Fruit fly (Drosophila melanogaster) whole organism, embryonic: ENCODE data around the gene v.
A peak's percentile ranks its signal among the peaks of the same experiment; 100 is the strongest.

Source experiments
- Abd-B ChIP-seq: fragments of 200-800 bp; sonication (Bioruptor generic); optimal IDR thresholded peaks from 2 replicates; lab custom pipeline; 2018; ENCODE audit warnings: missing biosample characterization, mild to moderate bottlenecking, missing genetic modification characterization, moderate library complexity
- Antp ChIP-seq: fragments of 200-800 bp; sonication (Bioruptor generic); optimal IDR thresholded peaks from 3 replicates; lab custom pipeline; 2016; ENCODE audit warnings: missing biosample characterization, missing genetic modification characterization
- Awh ChIP-seq: fragments of 200-800 bp; sonication (Bioruptor generic); IDR thresholded peaks from 2 replicates; pipeline ENCODE4, ENCODE4 v1.3.6; 2022; ENCODE audit warnings: missing biosample characterization, missing genetic modification characterization
- B-H1 ChIP-seq: fragments of 200-800 bp; sonication (Bioruptor generic); IDR thresholded peaks from 3 replicates; pipeline ENCODE4 v1.3.6; 2022; ENCODE audit warnings: missing biosample characterization, missing genetic modification characterization
- BtbVII ChIP-seq: fragments of 200-800 bp; sonication (Bioruptor generic); optimal IDR thresholded peaks from 3 replicates; lab custom pipeline; 2017; ENCODE audit warnings: missing biosample characterization, mild to moderate bottlenecking, missing genetic modification characterization
- Bteb2 ChIP-seq: fragments of 200-800 bp; sonication (Bioruptor generic); optimal IDR thresholded peaks from 2 replicates; lab custom pipeline; 2016; ENCODE audit warnings: missing biosample characterization, missing genetic modification characterization
- CG10267 ChIP-seq: fragments of 200-800 bp; sonication (Bioruptor generic); optimal IDR thresholded peaks from 2 replicates; lab custom pipeline; 2018; ENCODE audit warnings: missing biosample characterization, mild to moderate bottlenecking, missing genetic modification characterization, moderate library complexity
- CG10462 ChIP-seq: fragments of 200-800 bp; sonication (Bioruptor generic); optimal IDR thresholded peaks from 2 replicates; lab custom pipeline; 2016; ENCODE audit warnings: missing biosample characterization, missing genetic modification characterization
- CG11456 ChIP-seq: fragments of 200-800 bp; sonication (Bioruptor generic); IDR thresholded peaks from 3 replicates; pipeline ENCODE4 v1.3.6; 2022; ENCODE audit warnings: missing biosample characterization, missing genetic modification characterization
- CG12071 ChIP-seq: fragments of 200-800 bp; sonication (Bioruptor generic); optimal IDR thresholded peaks from 3 replicates; lab custom pipeline; 2018; ENCODE audit warnings: missing biosample characterization, mild to moderate bottlenecking, missing genetic modification characterization
- CG12769 ChIP-seq: fragments of 200-800 bp; sonication (Bioruptor generic); optimal IDR thresholded peaks from 2 replicates; lab custom pipeline; 2019; ENCODE audit warnings: missing biosample characterization, mild to moderate bottlenecking, missing genetic modification characterization, moderate library complexity
- CG13424 ChIP-seq: fragments of 200-800 bp; sonication (Bioruptor generic); optimal IDR thresholded peaks from 2 replicates; lab custom pipeline; 2019; ENCODE audit warnings: missing biosample characterization, mild to moderate bottlenecking, missing genetic modification characterization, moderate library complexity
- CG14667 ChIP-seq: fragments of 200-800 bp; sonication (Bioruptor generic); IDR thresholded peaks from 2 replicates; pipeline ENCODE4 v1.3.6; 2022; ENCODE audit warnings: missing biosample characterization, missing genetic modification characterization
- CG17328 ChIP-seq: fragments of 200-800 bp; sonication (Bioruptor generic); IDR thresholded peaks from 2 replicates; pipeline ENCODE4 v1.3.6; 2022; ENCODE audit warnings: missing biosample characterization, missing genetic modification characterization
- CG2116 ChIP-seq: fragments of 200-800 bp; sonication (Bioruptor generic); optimal IDR thresholded peaks from 3 replicates; lab custom pipeline; 2018; ENCODE audit warnings: missing biosample characterization, mild to moderate bottlenecking, missing genetic modification characterization
- CG2875 ChIP-seq: fragments of 200-800 bp; sonication (Bioruptor generic); optimal IDR thresholded peaks from 2 replicates; lab custom pipeline; 2017; ENCODE audit warnings: missing biosample characterization, mild to moderate bottlenecking, missing genetic modification characterization, missing genetic modification reagents
- CG31388 ChIP-seq: fragments of 200-800 bp; sonication (Bioruptor generic); optimal IDR thresholded peaks from 2 replicates; lab custom pipeline; 2016; ENCODE audit warnings: missing biosample characterization, missing genetic modification characterization
- CG34376 ChIP-seq: fragments of 200-800 bp; sonication (Bioruptor generic); optimal IDR thresholded peaks from 2 replicates; lab custom pipeline; 2018; ENCODE audit warnings: missing biosample characterization, mild to moderate bottlenecking, missing genetic modification characterization
- CG3847 ChIP-seq: fragments of 200-800 bp; sonication (Bioruptor generic); IDR thresholded peaks from 2 replicates; pipeline ENCODE4 v1.3.6; 2022; ENCODE audit warnings: missing biosample characterization, missing genetic modification characterization
- CG3995 ChIP-seq: fragments of 200-800 bp; sonication (Bioruptor generic); optimal IDR thresholded peaks from 3 replicates; lab custom pipeline; 2016; ENCODE audit warnings: missing biosample characterization, missing genetic modification characterization
- CG4360 ChIP-seq: fragments of 200-800 bp; sonication (Bioruptor generic); IDR thresholded peaks from 2 replicates; pipeline ENCODE4 v1.3.6; 2022; ENCODE audit warnings: missing biosample characterization, missing genetic modification characterization
- CG4730 ChIP-seq: fragments of 200-800 bp; sonication (Bioruptor generic); IDR thresholded peaks from 2 replicates; pipeline ENCODE4 v1.3.6; 2022; ENCODE audit warnings: missing biosample characterization, missing genetic modification characterization
- CG4854 ChIP-seq: fragments of 200-800 bp; sonication (Bioruptor generic); optimal IDR thresholded peaks from 2 replicates; lab custom pipeline; 2016; ENCODE audit warnings: missing biosample characterization, missing genetic modification characterization, inconsistent platforms
- CG6765 ChIP-seq: fragments of 200-800 bp; sonication (Bioruptor generic); optimal IDR thresholded peaks from 3 replicates; lab custom pipeline; 2017; ENCODE audit warnings: missing biosample characterization, mild to moderate bottlenecking, missing genetic modification characterization
- CG7987 ChIP-seq: fragments of 200-800 bp; sonication (Bioruptor generic); optimal IDR thresholded peaks from 2 replicates; lab custom pipeline; 2018; ENCODE audit warnings: missing biosample characterization, mild to moderate bottlenecking, missing genetic modification characterization, moderate library complexity
- Dad ChIP-seq: fragments of 200-800 bp; sonication (Bioruptor generic); optimal IDR thresholded peaks from 3 replicates; lab custom pipeline; 2016; ENCODE audit warnings: missing biosample characterization, missing genetic modification characterization
- Deaf1 ChIP-seq: fragments of 200-800 bp; optimal IDR thresholded peaks from 3 replicates; lab custom pipeline; 2019; ENCODE audit warnings: missing biosample characterization, mild to moderate bottlenecking, missing genetic modification characterization, moderate library complexity
- Dll ChIP-seq: fragments of 200-800 bp; sonication (Bioruptor generic); IDR thresholded peaks from 4 replicates; pipeline ENCODE4 v1.3.6; 2022; ENCODE audit warnings: missing biosample characterization, missing genetic modification characterization; ENCODE audit not compliant: partially characterized antibody
- E2f1 ChIP-seq: fragments of 200-800 bp; sonication (Bioruptor generic); IDR thresholded peaks from 2 replicates; pipeline ENCODE4 v1.3.6; 2022; ENCODE audit warnings: missing biosample characterization, missing genetic modification characterization
- Gug ChIP-seq: fragments of 200-800 bp; sonication (Bioruptor generic); IDR thresholded peaks from 4 replicates; pipeline ENCODE4 v1.3.6; 2022; ENCODE audit warnings: missing biosample characterization, missing genetic modification characterization
- HHEX ChIP-seq: fragments of 200-800 bp; sonication (Bioruptor generic); optimal IDR thresholded peaks from 3 replicates; lab custom pipeline; 2017; ENCODE audit warnings: missing biosample characterization, mild to moderate bottlenecking, missing genetic modification characterization, missing genetic modification reagents
- HmgZ ChIP-seq: fragments of 200-800 bp; sonication (Bioruptor generic); optimal IDR thresholded peaks from 2 replicates; lab custom pipeline; 2018; ENCODE audit warnings: missing biosample characterization, mild to moderate bottlenecking, missing genetic modification characterization
- Jarid2 ChIP-seq: fragments of 200-800 bp; sonication (Bioruptor generic); optimal IDR thresholded peaks from 3 replicates; lab custom pipeline; 2017; ENCODE audit warnings: mild to moderate bottlenecking, missing biosample characterization, missing genetic modification reagents, missing genetic modification characterization
- Max ChIP-seq: fragments of 200-800 bp; sonication (Bioruptor generic); optimal IDR thresholded peaks from 2 replicates; lab custom pipeline; 2016; ENCODE audit warnings: missing biosample characterization, mild to moderate bottlenecking, missing genetic modification characterization
- Six4 ChIP-seq: fragments of 200-800 bp; sonication (Bioruptor generic); optimal IDR thresholded peaks from 2 replicates; lab custom pipeline; 2016; ENCODE audit warnings: missing biosample characterization, missing genetic modification characterization
- Spps ChIP-seq: fragments of 200-800 bp; sonication (Bioruptor generic); optimal IDR thresholded peaks from 2 replicates; lab custom pipeline; 2018; ENCODE audit warnings: missing biosample characterization, mild to moderate bottlenecking, missing genetic modification characterization
- ara ChIP-seq: fragments of 200-800 bp; sonication (Bioruptor generic); IDR thresholded peaks from 2 replicates; pipeline ENCODE4 v1.3.6; 2022; ENCODE audit warnings: missing biosample characterization, missing genetic modification characterization
- ash1 ChIP-seq: fragments of 200-800 bp; sonication (Bioruptor generic); optimal IDR thresholded peaks from 2 replicates; lab custom pipeline; 2018; ENCODE audit warnings: missing biosample characterization, mild to moderate bottlenecking, missing genetic modification characterization
- bcd ChIP-seq: fragments of 200-800 bp; sonication (Bioruptor generic); optimal IDR thresholded peaks from 2 replicates; lab custom pipeline; 2017; ENCODE audit warnings: missing biosample characterization, mild to moderate bottlenecking, missing genetic modification characterization
- bowl ChIP-seq: fragments of 200-800 bp; sonication (Bioruptor generic); IDR thresholded peaks from 2 replicates; pipeline ENCODE4 v1.3.6; 2022; ENCODE audit warnings: missing biosample characterization, missing genetic modification characterization
- ci ChIP-seq: fragments of 200-800 bp; sonication (Bioruptor generic); IDR thresholded peaks from 3 replicates; pipeline ENCODE4 v1.3.6; 2022; ENCODE audit warnings: missing biosample characterization, missing genetic modification characterization
- dpn ChIP-seq, 2 experiments: fragments of 200-800 bp; sonication (Bioruptor generic); optimal IDR thresholded peaks; 3 replicates each; lab custom pipeline; 2016; ENCODE audit warnings: missing biosample characterization in 2 of 2, missing genetic modification characterization in 2 of 2
- jing ChIP-seq: fragments of 200-800 bp; sonication (Bioruptor generic); optimal IDR thresholded peaks from 2 replicates; lab custom pipeline; 2018; ENCODE audit warnings: missing biosample characterization, mild to moderate bottlenecking, missing genetic modification characterization
- mirr ChIP-seq: fragments of 200-800 bp; sonication (Bioruptor generic); optimal IDR thresholded peaks from 3 replicates; lab custom pipeline; 2018; ENCODE audit warnings: missing biosample characterization, mild to moderate bottlenecking, missing genetic modification characterization
- onecut ChIP-seq: fragments of 200-800 bp; sonication (Bioruptor generic); IDR thresholded peaks from 2 replicates; pipeline ENCODE4 v1.3.6; 2022; ENCODE audit warnings: missing biosample characterization, missing genetic modification characterization
- pzg ChIP-seq: fragments of 200-800 bp; sonication (Bioruptor generic); optimal IDR thresholded peaks from 3 replicates; lab custom pipeline; 2018; ENCODE audit warnings: missing biosample characterization, mild to moderate bottlenecking, missing genetic modification characterization, moderate library complexity
- rib ChIP-seq: fragments of 200-800 bp; sonication (Bioruptor generic); IDR thresholded peaks from 2 replicates; pipeline ENCODE4 v1.3.6; 2022; ENCODE audit warnings: missing biosample characterization, missing genetic modification characterization
- sug ChIP-seq: fragments of 200-800 bp; optimal IDR thresholded peaks from 2 replicates; lab custom pipeline; 2019; ENCODE audit warnings: missing biosample characterization, mild to moderate bottlenecking, missing genetic modification characterization, moderate library complexity
- tna ChIP-seq: fragments of 200-800 bp; sonication (Bioruptor generic); IDR thresholded peaks from 2 replicates; pipeline ENCODE4 v1.3.6; 2022; ENCODE audit warnings: missing biosample characterization, missing genetic modification characterization; ENCODE audit not compliant: partially characterized antibody
- vvl ChIP-seq: fragments of 200-800 bp; sonication (Bioruptor generic); IDR thresholded peaks from 2 replicates; pipeline ENCODE4 v1.3.6; 2022; ENCODE audit warnings: missing biosample characterization, missing genetic modification characterization
- wor ChIP-seq: fragments of 200-800 bp; sonication (Bioruptor generic); IDR thresholded peaks from 2 replicates; pipeline ENCODE4 v1.3.6; 2022; ENCODE audit warnings: missing biosample characterization, missing genetic modification characterization
- zen ChIP-seq: fragments of 200-800 bp; sonication (Bioruptor generic); optimal IDR thresholded peaks from 3 replicates; lab custom pipeline; 2018; ENCODE audit warnings: missing biosample characterization, mild to moderate bottlenecking, missing genetic modification characterization, moderate library complexity
- zfh1 ChIP-seq: fragments of 200-800 bp; sonication (Bioruptor generic); IDR thresholded peaks from 3 replicates; pipeline ENCODE4 v1.3.6; 2022; ENCODE audit warnings: missing biosample characterization, missing genetic modification characterization

v gene

DNA sequence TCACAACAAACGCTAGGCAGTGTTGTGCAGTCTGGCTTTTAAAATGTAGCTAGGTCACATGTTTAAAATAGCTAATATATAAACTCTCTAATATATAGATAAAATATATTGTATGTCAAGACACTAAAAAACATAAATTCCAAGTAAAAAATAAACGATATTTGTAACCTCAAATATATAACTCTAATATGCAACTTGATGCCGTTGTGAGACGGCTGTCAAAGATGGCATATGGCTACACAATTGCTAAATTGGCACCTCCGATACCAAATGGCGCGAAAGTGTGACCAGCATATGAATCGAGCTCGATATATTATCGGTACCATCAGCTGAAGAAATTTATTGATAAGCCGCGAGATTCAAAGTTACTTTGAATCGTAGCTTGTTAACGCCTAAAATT is 24.5 kb upstream of the v start, which contains the start of gene CG1582 (continued):
- TF ChIP-seq CG6765 (GFP tag; lab: Kevin White, UChicago) = no peak
- peak; percentile 53 for TF ChIP-seq CG10267 (tag; lab: Kevin White, UChicago)
- TF ChIP-seq CG31388 (GFP tag; lab: Kevin White, UChicago) = no peak
- TF ChIP-seq HmgZ (tag; lab: Kevin White, UChicago) = no peak
- TF ChIP-seq Antp (GFP tag; lab: Kevin White, UChicago) = no peak
- no peak for TF ChIP-seq CG4854 (GFP tag; lab: Kevin White, UChicago)
- no peak for TF ChIP-seq B-H1
- TF ChIP-seq HHEX = no peak
- peak; percentile 24 for TF ChIP-seq bcd (GFP tag; lab: Kevin White, UChicago)
- TF ChIP-seq CG14667 = no peak
- TF ChIP-seq Jarid2 = no peak
- no peak for TF ChIP-seq CG4360
- no peak for TF ChIP-seq Dll (GFP tag; lab: Robert Waterston, UW)
- no peak for TF ChIP-seq sug (tag; lab: Kevin White, UChicago)
- peak; percentile 52 for TF ChIP-seq pzg (GFP tag; lab: Kevin White, UChicago)
- peak; percentile 13 for TF ChIP-seq Abd-B (GFP tag; lab: Kevin White, UChicago)
- TF ChIP-seq Dad (GFP tag; lab: Kevin White, UChicago) = no peak
- no peak for TF ChIP-seq rib (GFP tag; lab: Robert Waterston, UW)
- no peak for TF ChIP-seq Six4
- no peak for TF ChIP-seq mirr (GFP tag; lab: Kevin White, UChicago)
- peak; percentile 57 for TF ChIP-seq CG3847
- TF ChIP-seq Awh (GFP tag; lab: Robert Waterston, UW) = no peak
- TF ChIP-seq zen (tag; lab: Kevin White, UChicago) = peak; percentile 5
- no peak for TF ChIP-seq jing (GFP tag; lab: Kevin White, UChicago)
- no peak for TF ChIP-seq CG11456 (GFP tag; lab: Robert Waterston, UW)
- no peak for TF ChIP-seq CG12071 (GFP tag; lab: Kevin White, UChicago)
- no peak for TF ChIP-seq ci (GFP tag; lab: Robert Waterston, UW)
- no peak for TF ChIP-seq ash1
- TF ChIP-seq vvl = no peak
- TF ChIP-seq CG2875 (GFP tag; lab: Kevin White, UChicago) = no peak
- no peak for TF ChIP-seq CG7987
- no peak for TF ChIP-seq wor (GFP tag; lab: Robert Waterston, UW)
- no peak for TF ChIP-seq CG4730 (GFP tag; lab: Robert Waterston, UW)
- no peak for TF ChIP-seq tna (GFP tag; lab: Robert Waterston, UW)
- peak; percentile 40 for TF ChIP-seq CG13424 (tag; lab: Kevin White, UChicago)
- TF ChIP-seq CG10462 (GFP tag; lab: Kevin White, UChicago) = no peak
- TF ChIP-seq E2f1 = no peak
- TF ChIP-seq BtbVII = no peak
- no peak for TF ChIP-seq CG34376 (GFP tag; lab: Kevin White, UChicago)
- no peak for TF ChIP-seq Bteb2
- no peak for TF ChIP-seq CG3995 (GFP tag; lab: Kevin White, UChicago)
- TF ChIP-seq Deaf1 = no peak
- no peak for TF ChIP-seq onecut (GFP tag; lab: Robert Waterston, UW)
- TF ChIP-seq bowl (GFP tag; lab: Robert Waterston, UW) = no peak
- TF ChIP-seq CG2116 (GFP tag; lab: Kevin White, UChicago) = peak; percentile 66
- TF ChIP-seq ara (GFP tag; lab: Robert Waterston, UW) = no peak
- no peak for TF ChIP-seq Gug (GFP tag; lab: Robert Waterston, UW)
- no peak for TF ChIP-seq CG17328 (GFP tag; lab: Robert Waterston, UW)
- no peak for TF ChIP-seq Spps (tag; lab: Kevin White, UChicago)
- no peak for TF ChIP-seq CG12769 (tag; lab: Kevin White, UChicago)
- no peak for TF ChIP-seq zfh1
- peak; percentile 5 for TF ChIP-seq Max (GFP tag; lab: Kevin White, UChicago)
- peak in 1 of 2 experiments; percentile 23 for TF ChIP-seq dpn (GFP tag; optimal IDR thresholded peaks at IDR 0.05; lab: Kevin White, UChicago)
